Worm (Caenorhabditis elegans) whole organism, L4 larva: ENCODE data around the gene C18D11.3.

ENCODE experiments used
- F10B5.3 ChIP-seq: sonication (generic microtip); optimal IDR thresholded peaks from 2 replicates; lab custom pipeline; 2016; ENCODE audit warnings: mild to moderate bottlenecking, missing genetic modification characterization, missing compliant biosample characterization
- F37D6.2 ChIP-seq: sonication (generic microtip); optimal IDR thresholded peaks from 2 replicates; lab custom pipeline; 2016; ENCODE audit warnings: mild to moderate bottlenecking, missing genetic modification characterization, missing compliant biosample characterization
- R02D3.7 ChIP-seq: fragments of 150-350 bp; sonication (generic microtip); optimal IDR thresholded peaks from 3 replicates; lab custom pipeline; 2014; ENCODE audit warnings: missing biosample characterization, missing genetic modification characterization
- T26A8.4 ChIP-seq: fragments of 200-800 bp; sonication (Bioruptor generic); IDR thresholded peaks from 2 replicates; pipeline ENCODE4 v1.3.6; 2022; ENCODE audit warnings: missing genetic modification characterization, missing compliant biosample characterization
- Y48G9A.11 ChIP-seq: fragments of 200-800 bp; sonication (Bioruptor generic); IDR thresholded peaks from 2 replicates; pipeline ENCODE4 v1.3.6; 2022; ENCODE audit warnings: missing genetic modification reagents, missing genetic modification characterization, missing compliant biosample characterization
- Y5F2A.4 ChIP-seq: fragments of 200-800 bp; sonication (Bioruptor generic); optimal IDR thresholded peaks from 2 replicates; lab custom pipeline; 2018; ENCODE audit warnings: mild to moderate bottlenecking, missing genetic modification characterization, missing compliant biosample characterization
- aha-1 ChIP-seq: fragments of 150-350 bp; peaks from one replicate; lab custom pipeline; 2014; ENCODE audit warnings: missing biosample characterization, missing genetic modification characterization
- ceh-32 ChIP-seq: sonication (generic microtip); optimal IDR thresholded peaks from 2 replicates; lab custom pipeline; 2016; ENCODE audit warnings: mild to moderate bottlenecking, missing genetic modification characterization, missing compliant biosample characterization; ENCODE audit not compliant: poor library complexity
- ceh-82 ChIP-seq: sonication (generic microtip); optimal IDR thresholded peaks from 2 replicates; lab custom pipeline; 2017; ENCODE audit warnings: missing biosample characterization, missing genetic modification characterization
- cey-2 ChIP-seq: sonication (generic microtip); optimal IDR thresholded peaks from 3 replicates; lab custom pipeline; 2017; ENCODE audit warnings: missing genetic modification characterization, mild to moderate bottlenecking, missing compliant biosample characterization, antibody characterized with exemption, borderline replicate concordance; ENCODE audit not compliant: insufficient read depth
- ctbp-1 ChIP-seq: fragments of 200-800 bp; sonication (Bioruptor generic); IDR thresholded peaks from 2 replicates; pipeline ENCODE4 v1.3.6; 2022; ENCODE audit warnings: missing genetic modification reagents, missing genetic modification characterization, missing compliant biosample characterization
- daf-12 ChIP-seq: fragments of 150-350 bp; optimal IDR thresholded peaks from 2 replicates; lab custom pipeline; 2014; ENCODE audit warnings: missing biosample characterization, missing genetic modification reagents, missing genetic modification characterization
- daf-8 ChIP-seq: fragments of 200-800 bp; sonication (Bioruptor generic); IDR thresholded peaks from 2 replicates; pipeline ENCODE4 v1.3.6; 2022; ENCODE audit warnings: missing genetic modification characterization, missing compliant biosample characterization
- dmd-8 ChIP-seq: fragments of 200-800 bp; sonication (Bioruptor generic); IDR thresholded peaks from 2 replicates; pipeline ENCODE4 v1.3.6; 2022; ENCODE audit warnings: missing genetic modification characterization, missing compliant biosample characterization
- dpl-1 ChIP-seq: fragments of 150-350 bp; optimal IDR thresholded peaks from 2 replicates; lab custom pipeline; 2014; ENCODE audit warnings: missing biosample characterization, missing genetic modification reagents, missing genetic modification characterization
- dve-1 ChIP-seq: sonication (generic microtip); optimal IDR thresholded peaks from 2 replicates; lab custom pipeline; 2017; ENCODE audit warnings: antibody characterized with exemption, mild to moderate bottlenecking, missing genetic modification characterization, missing compliant biosample characterization; ENCODE audit not compliant: insufficient read depth
- egl-27 ChIP-seq: sonication (generic microtip); optimal IDR thresholded peaks from 3 replicates; lab custom pipeline; 2017; ENCODE audit warnings: missing biosample characterization, missing genetic modification reagents, missing genetic modification characterization
- gei-8 ChIP-seq: fragments of 200-800 bp; sonication (Bioruptor generic); optimal IDR thresholded peaks from 2 replicates; lab custom pipeline; 2018; ENCODE audit warnings: mild to moderate bottlenecking, missing genetic modification characterization, missing compliant biosample characterization
- hlh-11 ChIP-seq: fragments of 200-800 bp; sonication (Bioruptor generic); optimal IDR thresholded peaks from 2 replicates; lab custom pipeline; 2018; ENCODE audit warnings: mild to moderate bottlenecking, missing genetic modification characterization, missing compliant biosample characterization
- hmg-1.1 ChIP-seq: fragments of 200-800 bp; sonication (Bioruptor generic); IDR thresholded peaks from 2 replicates; pipeline ENCODE4 v1.3.6; 2022; ENCODE audit warnings: missing genetic modification reagents, missing genetic modification characterization, missing compliant biosample characterization
- lim-7 ChIP-seq: fragments of 200-800 bp; sonication (Bioruptor generic); IDR thresholded peaks from 2 replicates; pipeline ENCODE4 v1.3.6; 2022; ENCODE audit warnings: missing genetic modification characterization, missing compliant biosample characterization
- lin-1 ChIP-seq: fragments of 200-800 bp; sonication (Bioruptor generic); IDR thresholded peaks from 2 replicates; pipeline ENCODE4 v1.3.6; 2022; ENCODE audit warnings: missing genetic modification reagents, missing genetic modification characterization, missing compliant biosample characterization
- lin-13 ChIP-seq: fragments of 150-350 bp; optimal IDR thresholded peaks from 2 replicates; lab custom pipeline; 2014; ENCODE audit warnings: missing biosample characterization, missing genetic modification reagents, missing genetic modification characterization
- lin-15B ChIP-seq: fragments of 150-350 bp; sonication (generic microtip); optimal IDR thresholded peaks from 3 replicates; lab custom pipeline; 2014; ENCODE audit warnings: missing biosample characterization, missing genetic modification characterization
- lin-29 ChIP-seq: fragments of 200-800 bp; sonication (Bioruptor generic); IDR thresholded peaks from 2 replicates; pipeline ENCODE4 v1.3.6; 2022; ENCODE audit warnings: missing genetic modification reagents, missing genetic modification characterization, missing compliant biosample characterization
- mdt-29 ChIP-seq: fragments of 200-800 bp; sonication (Bioruptor generic); IDR thresholded peaks from 2 replicates; pipeline ENCODE4 v1.3.6; 2022; ENCODE audit warnings: missing genetic modification reagents, missing genetic modification characterization, missing compliant biosample characterization
- mep-1 ChIP-seq: fragments of 150-350 bp; sonication (generic microtip); optimal IDR thresholded peaks from 3 replicates; lab custom pipeline; 2014; ENCODE audit warnings: missing biosample characterization, missing genetic modification characterization
- mes-2 ChIP-seq: sonication (generic microtip); optimal IDR thresholded peaks from 2 replicates; lab custom pipeline; 2016; ENCODE audit warnings: missing genotype, mild to moderate bottlenecking, missing genetic modification characterization, missing compliant biosample characterization; ENCODE audit not compliant: poor library complexity, severe bottlenecking
- nhr-111 ChIP-seq: fragments of 200-800 bp; sonication (Bioruptor generic); optimal IDR thresholded peaks from 2 replicates; lab custom pipeline; 2018; ENCODE audit warnings: mild to moderate bottlenecking, missing genetic modification characterization, missing compliant biosample characterization
- nhr-237 ChIP-seq: sonication (generic microtip); optimal IDR thresholded peaks from 2 replicates; lab custom pipeline; 2017; ENCODE audit warnings: missing biosample characterization, missing genetic modification characterization
- nhr-28 ChIP-seq: fragments of 150-350 bp; optimal IDR thresholded peaks from 2 replicates; lab custom pipeline; 2014; ENCODE audit warnings: missing biosample characterization, missing genetic modification characterization
- nhr-41 ChIP-seq: fragments of 200-800 bp; sonication (Bioruptor generic); IDR thresholded peaks from 2 replicates; pipeline ENCODE4 v1.3.6; 2022; ENCODE audit warnings: missing genetic modification reagents, missing genetic modification characterization, missing compliant biosample characterization
- nhr-76 ChIP-seq: fragments of 150-350 bp; optimal IDR thresholded peaks from 2 replicates; lab custom pipeline; 2014; ENCODE audit warnings: missing biosample characterization, missing genetic modification characterization
- nhr-77 ChIP-seq: fragments of 150-350 bp; optimal IDR thresholded peaks from 2 replicates; lab custom pipeline; 2014; ENCODE audit warnings: missing biosample characterization, missing genetic modification characterization
- pha-4 ChIP-seq, 2 experiments: fragments of 150-350 bp in 1 of 2; fragments of 200-800 bp in 1 of 2; sonication (Bioruptor generic) in 1 of 2; IDR thresholded peaks in 1 of 2; optimal IDR thresholded peaks in 1 of 2; 2 replicates each; pipeline versions ENCODE4 v1.3.6 to Lab custom; 2014 to 2022; ENCODE audit warnings: missing genetic modification characterization in 2 of 2, missing genetic modification reagents in 2 of 2, missing biosample characterization in 1 of 2, missing compliant biosample characterization in 1 of 2
- php-3 ChIP-seq: fragments of 200-800 bp; sonication (Bioruptor generic); IDR thresholded peaks from 2 replicates; pipeline ENCODE4 v1.3.6; 2022; ENCODE audit warnings: missing genetic modification reagents, missing genetic modification characterization, missing compliant biosample characterization
- pqm-1 ChIP-seq: sonication (generic microtip); optimal IDR thresholded peaks from 2 replicates; lab custom pipeline; 2017; ENCODE audit warnings: missing biosample characterization, missing genetic modification characterization
- rbr-2 ChIP-seq: sonication (generic microtip); optimal IDR thresholded peaks from 2 replicates; lab custom pipeline; 2016; ENCODE audit warnings: missing genotype, missing genetic modification characterization, missing compliant biosample characterization
- snpc-1.2 ChIP-seq: fragments of 200-800 bp; sonication (Bioruptor generic); IDR thresholded peaks from 2 replicates; pipeline ENCODE4 v1.3.6; 2022; ENCODE audit warnings: missing genetic modification reagents, missing genetic modification characterization, missing compliant biosample characterization
- spr-3 ChIP-seq: fragments of 200-800 bp; sonication (Bioruptor generic); optimal IDR thresholded peaks from 2 replicates; lab custom pipeline; 2018; ENCODE audit warnings: mild to moderate bottlenecking, missing genetic modification characterization, missing compliant biosample characterization
- unc-130 ChIP-seq: sonication (generic microtip); optimal IDR thresholded peaks from 2 replicates; lab custom pipeline; 2016; ENCODE audit warnings: missing genetic modification reagents, missing genetic modification characterization, missing compliant biosample characterization
- unc-62 ChIP-seq, 3 experiments: fragments of 150-350 bp in 1 of 3; sonication (generic microtip); optimal IDR thresholded peaks in 2 of 3; peaks in 1 of 3; 1 replicate in 1 of 3; 2 replicates in 2 of 3; lab custom pipeline; 2014 to 2017; ENCODE audit warnings: missing biosample characterization in 3 of 3, missing genetic modification characterization in 3 of 3, missing genetic modification reagents in 3 of 3, missing genotype in 1 of 3
- vab-7 ChIP-seq: fragments of 200-800 bp; sonication (Bioruptor generic); IDR thresholded peaks from 2 replicates; pipeline ENCODE4 v1.3.6; 2022; ENCODE audit warnings: missing genetic modification reagents, missing genetic modification characterization, missing compliant biosample characterization
- zag-1 ChIP-seq: fragments of 150-350 bp; optimal IDR thresholded peaks from 2 replicates; lab custom pipeline; 2014; ENCODE audit warnings: missing biosample characterization, missing genetic modification characterization
- zfp-3 ChIP-seq: fragments of 200-800 bp; sonication (Bioruptor generic); conservative IDR thresholded peaks from 2 replicates; pipeline ENCODE4 v1.3.6; 2022; ENCODE audit warnings: missing genetic modification reagents, missing genetic modification characterization, missing compliant biosample characterization
- ztf-11 ChIP-seq: fragments of 150-350 bp; optimal IDR thresholded peaks from 2 replicates; lab custom pipeline; 2014; ENCODE audit warnings: missing biosample characterization, missing genetic modification characterization

Gene C18D11.3

ce11 chrIII:11847658-11848202, 24.5 kb downstream of the C18D11.3 start, which contains the start of gene mif-1 (continued):
- TF ChIP-seq egl-27 (no peak), zfp-3 (no peak), dmd-8 (GFP tag; lab: Robert Waterston, UW) (no peak), T26A8.4 (GFP tag; lab: Robert Waterston, UW) (no peak), ceh-82 (tag; lab: Kevin White, UChicago) (no peak), lin-15B (tag; lab: Kevin White, UChicago) (no peak), gei-8 (no peak), lim-7 (no peak), lin-13 (GFP tag; lab: Kevin White, UChicago) (no peak), R02D3.7 (no peak), nhr-76 (no peak), spr-3 (GFP tag; lab: Kevin White, UChicago) (no peak), php-3 (GFP tag; lab: Robert Waterston, UW) (no peak), unc-62 (GFP tag; optimal IDR thresholded peaks at IDR 0.05 in 1 of 2; lab: Kevin White, UChicago) (peak in 1 of 2 experiments; percentile 82), unc-62 (tag; optimal IDR thresholded peaks at IDR 0.05; lab: Kevin White, UChicago) (no peak), snpc-1.2 (no peak), vab-7 (GFP tag; lab: Robert Waterston, UW) (no peak), Y5F2A.4 (GFP tag; lab: Kevin White, UChicago) (no peak), nhr-111 (no peak), nhr-28 (tag; lab: Kevin White, UChicago) (peak; percentile 27), rbr-2 (tag; lab: Kevin White, UChicago) (no peak), aha-1 (peak; percentile 64), nhr-237 (tag; lab: Kevin White, UChicago) (no peak), dpl-1 (GFP tag; lab: Kevin White, UChicago) (peak; percentile 51), daf-12 (tag; lab: Kevin White, UChicago) (no peak), lin-1 (GFP tag; lab: Robert Waterston, UW) (no peak), dve-1 (peak; percentile 20), cey-2 (tag; lab: Kevin White, UChicago) (no peak), mdt-29 (GFP tag; lab: Robert Waterston, UW) (no peak), zag-1 (tag; lab: Kevin White, UChicago) (no peak), nhr-41 (no peak), mep-1 (tag; lab: Kevin White, UChicago) (peak; percentile 26), F10B5.3 (tag; lab: Kevin White, UChicago) (no peak), lin-29 (no peak), ceh-32 (tag; lab: Kevin White, UChicago) (no peak), ztf-11 (tag; lab: Kevin White, UChicago) (no peak), pqm-1 (tag; lab: Kevin White, UChicago) (no peak), Y48G9A.11 (GFP tag; lab: Robert Waterston, UW) (no peak), pha-4 (GFP tag; IDR thresholded peaks at IDR 0.05; lab: Robert Waterston, UW) (no peak), pha-4 (tag; optimal IDR thresholded peaks at IDR 0.05; lab: Kevin White, UChicago) (no peak), hmg-1.1 (GFP tag; lab: Robert Waterston, UW) (no peak), ctbp-1 (GFP tag; lab: Robert Waterston, UW) (no peak), mes-2 (peak; percentile 45), nhr-77 (tag; lab: Kevin White, UChicago) (no peak), F37D6.2 (tag; lab: Kevin White, UChicago) (no peak), daf-8 (GFP tag; lab: Robert Waterston, UW) (no peak), hlh-11 (tag; lab: Kevin White, UChicago) (peak; percentile 35), unc-130 (GFP tag; lab: Kevin White, UChicago) (no peak)
